Fruit fly (Drosophila melanogaster): ENCODE data around the gene CG7058.

The CG7058 gene

dm6 chrX:18838470-18838869, 32.0 kb downstream of the CG7058 start:
- TF ChIP-seq CG31627 (GFP tag; optimal IDR thresholded peaks at IDR 0.05) (no peak), eg (GFP tag; IDR thresholded peaks at IDR 0.05) (no peak), Lpt (GFP tag; optimal IDR thresholded peaks at IDR 0.05) (no peak), spab (GFP tag; optimal IDR thresholded peaks at IDR 0.05) (no peak), Sox102F (GFP tag; optimal IDR thresholded peaks at IDR 0.05) (no peak)

DNA sequence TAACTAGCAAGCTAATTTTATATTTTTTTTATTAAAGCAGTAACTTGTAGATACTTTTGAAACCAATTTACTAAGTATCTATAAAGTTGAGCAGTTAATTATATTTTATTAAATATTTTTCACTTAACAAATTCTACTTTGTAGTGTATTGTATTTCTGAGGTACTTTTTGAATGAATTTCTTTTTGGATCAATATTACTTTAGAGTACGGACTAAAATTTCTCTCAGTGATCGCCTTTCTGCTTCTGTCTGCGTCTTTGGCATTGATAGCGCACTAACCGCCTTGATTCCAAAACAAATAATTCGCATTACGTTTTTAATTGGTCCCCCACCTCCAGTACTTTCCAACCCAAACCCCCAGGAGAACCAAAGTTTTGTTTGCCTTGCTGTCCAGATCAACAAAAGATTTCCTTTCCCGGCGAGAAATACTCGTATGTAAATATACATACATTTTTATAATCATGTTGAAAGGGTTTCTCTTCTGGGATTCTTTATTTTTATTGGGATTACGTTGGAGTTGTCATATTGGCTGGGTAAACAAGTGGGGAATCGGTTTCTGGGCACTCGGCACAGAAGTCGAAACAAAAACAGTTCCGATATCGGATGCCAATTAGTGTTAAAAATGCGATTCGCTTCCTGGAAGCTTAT, 32.6 kb downstream of the CG7058 start:
- TF ChIP-seq vri (GFP tag; optimal IDR thresholded peaks at IDR 0.05) (peak; percentile 6), CG32006 (GFP tag; optimal IDR thresholded peaks at IDR 0.05) (peak; percentile 34), Ets96B (tag; optimal IDR thresholded peaks at IDR 0.05) (no peak), Gug (GFP tag; IDR thresholded peaks at IDR 0.05) (no peak), CG6163 (GFP tag; IDR thresholded peaks at IDR 0.05) (0 out of 3 replicates have a peak, but pooled peaks have one; percentile 16), topi (GFP tag; optimal IDR thresholded peaks at IDR 0.05) (no peak), CG1621 (tag; optimal IDR thresholded peaks at IDR 0.05) (no peak), CG7368 (GFP tag; optimal IDR thresholded peaks at IDR 0.05) (no peak), salr (GFP tag; optimal IDR thresholded peaks at IDR 0.05) (peak in 1 of 2 experiments; percentile 4), svp (GFP tag) (peak; percentile 52), Sox15 (GFP tag; optimal IDR thresholded peaks at IDR 0.05) (no peak), Blimp-1 (GFP tag; optimal IDR thresholded peaks at IDR 0.05) (no peak), CG8632 (GFP tag; optimal IDR thresholded peaks at IDR 0.05) (peak; percentile 20), OdsH (GFP tag; optimal IDR thresholded peaks at IDR 0.05) (no peak), CG3032 (tag; optimal IDR thresholded peaks at IDR 0.05) (peak; percentile 13), Eip93F (GFP tag; optimal IDR thresholded peaks at IDR 0.05) (no peak), lz (GFP tag; optimal IDR thresholded peaks at IDR 0.05) (no peak), CG3919 (GFP tag; optimal IDR thresholded peaks at IDR 0.05) (no peak), CG16779 (tag; optimal IDR thresholded peaks at IDR 0.05) (no peak), CG8319 (GFP tag; optimal IDR thresholded peaks at IDR 0.05) (no peak), Met (GFP tag; optimal IDR thresholded peaks at IDR 0.05) (peak; percentile 29), CG34406 (GFP tag; optimal IDR thresholded peaks at IDR 0.05) (no peak), CG6792 (GFP tag; optimal IDR thresholded peaks at IDR 0.05) (peak; percentile 49), Hr4 (GFP tag; optimal IDR thresholded peaks at IDR 0.05) (peak; percentile 8), ss (GFP tag; optimal IDR thresholded peaks at IDR 0.05) (peak; percentile 4 to 57), fd59A (GFP tag; optimal IDR thresholded peaks at IDR 0.05) (no peak), dac (GFP tag; optimal IDR thresholded peaks at IDR 0.05) (no peak), CG6808 (GFP tag; optimal IDR thresholded peaks at IDR 0.05) (peak; percentile 30), dsx (GFP tag; optimal IDR thresholded peaks at IDR 0.05; ENCODE audit: poor library complexity, severe bottlenecking) (no peak), fkh (GFP tag; optimal IDR thresholded peaks at IDR 0.05) (peak; percentile 62), CG8119 (GFP tag; IDR thresholded peaks at IDR 0.05) (0 out of 3 replicates have a peak, but pooled peaks have one; percentile 21), spab (GFP tag; optimal IDR thresholded peaks at IDR 0.05) (peak; percentile 10), cyc (GFP tag; optimal IDR thresholded peaks at IDR 0.05) (no peak), Smox (GFP tag; optimal IDR thresholded peaks at IDR 0.05) (peak; percentile 22), CG4318 (GFP tag; optimal IDR thresholded peaks at IDR 0.05) (no peak), CG6854 (GFP tag; optimal IDR thresholded peaks at IDR 0.05) (peak; percentile 25), acj6 (GFP tag; optimal IDR thresholded peaks at IDR 0.05) (peak; percentile 5), CG9139 (GFP tag; optimal IDR thresholded peaks at IDR 0.05) (peak; percentile 40), CG10631 (GFP tag; optimal IDR thresholded peaks at IDR 0.05) (no peak), CG11902 (GFP tag; optimal IDR thresholded peaks at IDR 0.05) (no peak), esn (GFP tag; optimal IDR thresholded peaks at IDR 0.05) (peak; percentile 26), Eip75B (GFP tag; optimal IDR thresholded peaks at IDR 0.05) (no peak), CG11762 (GFP tag; optimal IDR thresholded peaks at IDR 0.05; ENCODE audit: insufficient read depth) (no peak), eg (GFP tag; IDR thresholded peaks at IDR 0.05) (0 out of 3 replicates have a peak, but pooled peaks have one; percentile 27), Hr38 (GFP tag; optimal IDR thresholded peaks at IDR 0.05) (no peak), Hr39 (GFP tag; optimal IDR thresholded peaks at IDR 0.05) (no peak)
